Worm (Caenorhabditis elegans) whole organism, young adult: ENCODE measurements around the gene Y60A3A.19.
A peak's percentile ranks its signal among the peaks of the same experiment; 100 is the strongest.

Source experiments
- C06A6.2 ChIP-seq: fragments of 200-800 bp; sonication (Bioruptor generic); conservative IDR thresholded peaks from 2 replicates; pipeline ENCODE4 v1.3.6; 2022; ENCODE audit warnings: missing genetic modification characterization, missing compliant biosample characterization
- D2030.7 ChIP-seq: fragments of 200-800 bp; sonication (Bioruptor generic); IDR thresholded peaks from 2 replicates; pipeline ENCODE4 v1.3.6; 2022; ENCODE audit warnings: missing genetic modification reagents, missing genetic modification characterization, missing compliant biosample characterization
- F23B12.7 ChIP-seq: sonication (generic microtip); optimal IDR thresholded peaks from 2 replicates; lab custom pipeline; 2017; ENCODE audit warnings: missing genetic modification characterization, mild to moderate bottlenecking, missing compliant biosample characterization, antibody characterized with exemption, moderate library complexity; ENCODE audit not compliant: insufficient read depth
- F33H1.4 ChIP-seq: fragments of 200-800 bp; sonication (Bioruptor generic); IDR thresholded peaks from 2 replicates; pipeline ENCODE4 v1.3.6; 2022; ENCODE audit warnings: missing genetic modification reagents, missing genetic modification characterization, missing compliant biosample characterization
- F37B4.10 ChIP-seq: fragments of 200-800 bp; sonication (Bioruptor generic); IDR thresholded peaks from 2 replicates; pipeline ENCODE4 v1.3.6; 2022; ENCODE audit warnings: missing genetic modification characterization, missing compliant biosample characterization
- F49E8.2 ChIP-seq: sonication (generic microtip); optimal IDR thresholded peaks from 3 replicates; lab custom pipeline; 2017; ENCODE audit warnings: missing genetic modification characterization, mild to moderate bottlenecking, missing compliant biosample characterization, antibody characterized with exemption, moderate library complexity; ENCODE audit not compliant: insufficient read depth
- K11D2.4 ChIP-seq: fragments of 200-800 bp; sonication (Bioruptor generic); IDR thresholded peaks from 2 replicates; pipeline ENCODE4 v1.3.6; 2022; ENCODE audit warnings: missing genetic modification reagents, missing genetic modification characterization, missing compliant biosample characterization
- T26A5.8 ChIP-seq: sonication (generic microtip); optimal IDR thresholded peaks from 2 replicates; lab custom pipeline; 2016; ENCODE audit warnings: missing genetic modification characterization, missing compliant biosample characterization
- aptf-2 ChIP-seq: fragments of 200-800 bp; sonication (Bioruptor generic); conservative IDR thresholded peaks from 2 replicates; pipeline ENCODE4 v1.3.6; 2022; ENCODE audit warnings: missing genetic modification reagents, missing genetic modification characterization, missing compliant biosample characterization
- athp-1 ChIP-seq: sonication (generic microtip); optimal IDR thresholded peaks from 2 replicates; lab custom pipeline; 2017; ENCODE audit warnings: mild to moderate bottlenecking, missing genetic modification characterization, missing compliant biosample characterization
- attf-3 ChIP-seq: fragments of 200-800 bp; sonication (Bioruptor generic); conservative IDR thresholded peaks from 2 replicates; pipeline ENCODE4 v1.3.6; 2022; ENCODE audit warnings: missing genetic modification reagents, missing genetic modification characterization, missing compliant biosample characterization
- attf-6 ChIP-seq: fragments of 200-800 bp; sonication (Bioruptor generic); IDR thresholded peaks from 2 replicates; pipeline ENCODE4 v1.3.6; 2022; ENCODE audit warnings: missing genetic modification reagents, missing genetic modification characterization, missing compliant biosample characterization
- ceh-27 ChIP-seq: fragments of 200-800 bp; sonication (Bioruptor generic); optimal IDR thresholded peaks from 2 replicates; lab custom pipeline; 2018; ENCODE audit warnings: mild to moderate bottlenecking, missing genetic modification characterization, moderate library complexity, missing compliant biosample characterization
- ceh-91 ChIP-seq: fragments of 200-800 bp; sonication (Bioruptor generic); IDR thresholded peaks from 2 replicates; pipeline ENCODE4 v1.3.6; 2022; ENCODE audit warnings: missing genetic modification reagents, missing genetic modification characterization, missing compliant biosample characterization
- chd-7 ChIP-seq: sonication (generic microtip); optimal IDR thresholded peaks from 2 replicates; lab custom pipeline; 2016; ENCODE audit warnings: mild to moderate bottlenecking, missing genetic modification characterization, moderate library complexity, missing compliant biosample characterization
- dox-1 ChIP-seq: fragments of 200-800 bp; sonication (Bioruptor generic); IDR thresholded peaks from 2 replicates; pipeline ENCODE4 v1.3.6; 2022; ENCODE audit warnings: missing genetic modification reagents, missing genetic modification characterization, missing compliant biosample characterization
- dpff-1 ChIP-seq: sonication (generic microtip); optimal IDR thresholded peaks from 2 replicates; lab custom pipeline; 2017; ENCODE audit warnings: mild to moderate bottlenecking, missing genetic modification characterization, missing compliant biosample characterization
- efl-1 ChIP-seq: fragments of 150-350 bp; optimal IDR thresholded peaks from 2 replicates; lab custom pipeline; 2014; ENCODE audit warnings: missing biosample characterization, missing genetic modification reagents, missing genetic modification characterization
- hlh-26 ChIP-seq: fragments of 200-800 bp; sonication (Bioruptor generic); conservative IDR thresholded peaks from 2 replicates; pipeline ENCODE4 v1.3.6; 2022; ENCODE audit warnings: missing genetic modification reagents, missing genetic modification characterization, missing compliant biosample characterization
- hrde-1 ChIP-seq: sonication (generic microtip); optimal IDR thresholded peaks from 2 replicates; lab custom pipeline; 2016; ENCODE audit warnings: missing genetic modification characterization, mild to moderate bottlenecking, missing compliant biosample characterization, moderate library complexity, missing genotype, missing genetic modification reagents, borderline replicate concordance
- hsf-1 ChIP-seq: fragments of 200-800 bp; sonication (Bioruptor generic); IDR thresholded peaks from 2 replicates; pipeline ENCODE4 v1.3.6; 2022; ENCODE audit warnings: missing genetic modification reagents, missing genetic modification characterization, missing compliant biosample characterization
- lag-1 ChIP-seq: fragments of 200-800 bp; sonication (Bioruptor generic); IDR thresholded peaks from 2 replicates; pipeline ENCODE4 v1.3.6; 2022; ENCODE audit warnings: missing genetic modification reagents, missing genetic modification characterization, missing compliant biosample characterization
- let-526 ChIP-seq: fragments of 200-800 bp; sonication (Bioruptor generic); IDR thresholded peaks from 2 replicates; pipeline ENCODE4 v1.3.6; 2022; ENCODE audit warnings: missing genetic modification reagents, missing genetic modification characterization, missing compliant biosample characterization
- lin-26 ChIP-seq: fragments of 200-800 bp; sonication (Bioruptor generic); IDR thresholded peaks from 2 replicates; pipeline ENCODE4 v1.3.6; 2022; ENCODE audit warnings: missing genetic modification reagents, missing genetic modification characterization, missing compliant biosample characterization
- lin-54 ChIP-seq: fragments of 200-800 bp; sonication (Bioruptor generic); optimal IDR thresholded peaks from 2 replicates; lab custom pipeline; 2018; ENCODE audit warnings: mild to moderate bottlenecking, missing genetic modification characterization, missing compliant biosample characterization
- lsl-1 ChIP-seq: fragments of 200-800 bp; sonication (Bioruptor generic); optimal IDR thresholded peaks from 2 replicates; lab custom pipeline; 2018; ENCODE audit warnings: mild to moderate bottlenecking, missing genetic modification characterization, moderate library complexity, missing compliant biosample characterization
- madf-10 ChIP-seq: sonication (generic microtip); optimal IDR thresholded peaks from 2 replicates; lab custom pipeline; 2016; ENCODE audit warnings: mild to moderate bottlenecking, missing genetic modification characterization, missing compliant biosample characterization
- madf-6 ChIP-seq: fragments of 200-800 bp; sonication (Bioruptor generic); IDR thresholded peaks from 2 replicates; pipeline ENCODE4 v1.3.6; 2022; ENCODE audit warnings: missing genetic modification reagents, missing genetic modification characterization, missing compliant biosample characterization
- madf-8 ChIP-seq: fragments of 200-800 bp; sonication (Bioruptor generic); conservative IDR thresholded peaks from 2 replicates; pipeline ENCODE4 v1.3.6; 2022; ENCODE audit warnings: missing genetic modification reagents, missing genetic modification characterization, missing compliant biosample characterization
- nhr-27 ChIP-seq: fragments of 200-800 bp; sonication (Bioruptor generic); optimal IDR thresholded peaks from 2 replicates; lab custom pipeline; 2018; ENCODE audit warnings: mild to moderate bottlenecking, missing genetic modification characterization, moderate library complexity, missing compliant biosample characterization
- rcor-1 ChIP-seq: fragments of 200-800 bp; sonication (Bioruptor generic); IDR thresholded peaks from 2 replicates; pipeline ENCODE4 v1.3.6; 2022; ENCODE audit warnings: missing genetic modification reagents, missing genetic modification characterization, missing compliant biosample characterization
- rec-8 ChIP-seq, 2 experiments: sonication (generic microtip); optimal IDR thresholded peaks; 2 replicates each; lab custom pipeline; 2016; ENCODE audit warnings: mild to moderate bottlenecking in 2 of 2, missing genetic modification characterization in 2 of 2, missing genetic modification reagents in 2 of 2, missing genotype in 2 of 2, missing biosample characterization in 1 of 2, missing compliant biosample characterization in 1 of 2, moderate library complexity in 1 of 2
- snpc-1.1 ChIP-seq: sonication (generic microtip); optimal IDR thresholded peaks from 2 replicates; lab custom pipeline; 2017; ENCODE audit warnings: missing genetic modification characterization, mild to moderate bottlenecking, missing compliant biosample characterization, antibody characterized with exemption, moderate library complexity, missing genotype, missing genetic modification reagents; ENCODE audit not compliant: insufficient read depth
- snpc-1.3 ChIP-seq: sonication (generic microtip); optimal IDR thresholded peaks from 2 replicates; lab custom pipeline; 2017; ENCODE audit warnings: missing genetic modification characterization, mild to moderate bottlenecking, missing compliant biosample characterization, antibody characterized with exemption, moderate library complexity, missing genotype, missing genetic modification reagents; ENCODE audit not compliant: insufficient read depth
- snpc-3.4 ChIP-seq: sonication (generic microtip); optimal IDR thresholded peaks from 2 replicates; lab custom pipeline; 2017; ENCODE audit warnings: missing genetic modification characterization, mild to moderate bottlenecking, missing compliant biosample characterization, antibody characterized with exemption, moderate library complexity, missing genotype, missing genetic modification reagents
- somi-1 ChIP-seq: fragments of 200-800 bp; sonication (Bioruptor generic); optimal IDR thresholded peaks from 2 replicates; lab custom pipeline; 2018; ENCODE audit warnings: mild to moderate bottlenecking, missing genetic modification characterization, missing compliant biosample characterization
- unc-130 ChIP-seq: sonication (generic microtip); optimal IDR thresholded peaks from 2 replicates; lab custom pipeline; 2016; ENCODE audit warnings: missing genetic modification reagents, missing genetic modification characterization, missing compliant biosample characterization
- xnd-1 ChIP-seq: sonication (generic microtip); optimal IDR thresholded peaks from 2 replicates; lab custom pipeline; 2016; ENCODE audit warnings: missing genotype, missing genetic modification reagents, missing genetic modification characterization, missing compliant biosample characterization
- zfh-2 ChIP-seq: fragments of 200-800 bp; sonication (Bioruptor generic); conservative IDR thresholded peaks from 2 replicates; pipeline ENCODE4 v1.3.6; 2022; ENCODE audit warnings: missing genetic modification reagents, missing genetic modification characterization, missing compliant biosample characterization
- ztf-18 ChIP-seq: sonication (generic microtip); optimal IDR thresholded peaks from 2 replicates; lab custom pipeline; 2016; ENCODE audit warnings: missing genotype, mild to moderate bottlenecking, missing genetic modification characterization, missing compliant biosample characterization
- ztf-26 ChIP-seq: sonication (generic microtip); optimal IDR thresholded peaks from 2 replicates; lab custom pipeline; 2017; ENCODE audit warnings: missing genetic modification characterization, missing compliant biosample characterization
- ztf-28 ChIP-seq: fragments of 200-800 bp; sonication (Bioruptor generic); IDR thresholded peaks from 2 replicates; pipeline ENCODE4 v1.3.6; 2022; ENCODE audit warnings: missing genetic modification reagents, missing genetic modification characterization, missing compliant biosample characterization
- ztf-3 ChIP-seq: fragments of 200-800 bp; sonication (Bioruptor generic); optimal IDR thresholded peaks from 2 replicates; lab custom pipeline; 2018; ENCODE audit warnings: mild to moderate bottlenecking, missing genetic modification characterization, missing compliant biosample characterization

The Y60A3A.19 gene

ce11 chrV:19915973-19916605 is at the start of gene Y60A3A.19, which contains the start of gene chk-2:
TSS of gene Y60A3A.19 (plus strand) at chrV:19916555.
TSS of gene chk-2 (minus strand) at chrV:19916023.
- TF ChIP-seq D2030.7 (GFP tag; lab: Robert Waterston, UW) (peak; percentile 68; the same call in 1 of the 2 replicates), hrde-1 (tag; lab: Kevin White, UChicago) (no peak), snpc-3.4 (tag; lab: Kevin White, UChicago) (no peak), xnd-1 (tag; lab: Kevin White, UChicago) (peak; percentile 90), attf-6 (no peak), dox-1 (peak; percentile 31; the same call in 1 of the 2 replicates), efl-1 (peak; percentile 69), madf-6 (peak; percentile 89), rec-8 (tag; optimal IDR thresholded peaks at IDR 0.05; lab: Kevin White, UChicago) (no peak), F33H1.4 (peak; percentile 89), snpc-1.3 (peak; percentile 11), dpff-1 (no peak), madf-8 (GFP tag; lab: Robert Waterston, UW) (peak; percentile 44; the same call in 1 of the 2 replicates), C06A6.2 (GFP tag; lab: Robert Waterston, UW) (no peak), ceh-27 (no peak), hsf-1 (0 out of 2 replicates have a peak, but pooled peaks have one; percentile 16), rcor-1 (GFP tag; lab: Robert Waterston, UW) (0 out of 2 replicates have a peak, but pooled peaks have one; percentile 7), lin-54 (GFP tag; lab: Kevin White, UChicago) (peak; percentile 21), ceh-91 (GFP tag; lab: Robert Waterston, UW) (peak; percentile 41; the same call in 1 of the 2 replicates), lsl-1 (GFP tag; lab: Kevin White, UChicago) (peak; percentile 94)

ce11 chrV:19867883-19868282 is 48.5 kb upstream of the Y60A3A.19 start, which contains the start of gene Y116F11B.9:
TSS of gene Y116F11B.9 (minus strand) at chrV:19867983.
- no peak for TF ChIP-seq let-526 (GFP tag; lab: Robert Waterston, UW)
- TF ChIP-seq dox-1: no peak
- no peak for TF ChIP-seq efl-1
- TF ChIP-seq F49E8.2 (tag; lab: Kevin White, UChicago): no peak
- TF ChIP-seq hlh-26: no peak

- TF ChIP-seq nhr-27: no peak
- no peak for TF ChIP-seq madf-10
- no peak for TF ChIP-seq snpc-1.1 (tag; lab: Kevin White, UChicago)
- TF ChIP-seq lin-26 (GFP tag; lab: Robert Waterston, UW): no peak
- no peak for TF ChIP-seq xnd-1 (tag; lab: Kevin White, UChicago)
- no peak for TF ChIP-seq ceh-91 (GFP tag; lab: Robert Waterston, UW)
- no peak for TF ChIP-seq zfh-2 (GFP tag; lab: Robert Waterston, UW)
- no peak for TF ChIP-seq ztf-18
- TF ChIP-seq snpc-3.4 (tag; lab: Kevin White, UChicago): no peak
- no peak for TF ChIP-seq T26A5.8
- TF ChIP-seq ztf-28 (GFP tag; lab: Robert Waterston, UW): no peak
- TF ChIP-seq ztf-3: no peak
Measured at ce11 chrV:19882916-19883315, 33.4 kb upstream of the Y60A3A.19 start, which contains the start of gene Y116F11B.13. TSS of gene Y116F11B.13 (plus strand) at chrV:19883216.

- TF ChIP-seq somi-1 (no peak), aptf-2 (GFP tag; lab: Robert Waterston, UW) (no peak), attf-3 (GFP tag; lab: Robert Waterston, UW) (no peak), K11D2.4 (GFP tag; lab: Robert Waterston, UW) (no peak), chd-7 (tag; lab: Kevin White, UChicago) (no peak), ztf-26 (tag; lab: Kevin White, UChicago) (no peak), unc-130 (GFP tag; lab: Kevin White, UChicago) (no peak), lin-54 (GFP tag; lab: Kevin White, UChicago) (no peak), athp-1 (tag; lab: Kevin White, UChicago) (no peak), lag-1 (no peak), F37B4.10 (GFP tag; lab: Robert Waterston, UW) (no peak), F23B12.7 (tag; lab: Kevin White, UChicago) (no peak)
Measured at ce11 chrV:19895250-19895649, 21.1 kb upstream of the Y60A3A.19 start, which contains the start of gene gly-4. TSS of gene gly-4 (minus strand) at chrV:19895350.
